Worm (Caenorhabditis elegans) whole organism, L1 larva: Measurements from ENCODE around the gene ZC239.21.

Experiments used
- C16A3.4 ChIP-seq: fragments of 150-350 bp; optimal IDR thresholded peaks from 2 replicates; lab custom pipeline; 2014; ENCODE audit warnings: missing biosample characterization, missing genetic modification characterization
- ama-1 ChIP-seq: fragments of 150-350 bp; optimal IDR thresholded peaks from 2 replicates; lab custom pipeline; 2014
- egl-27 ChIP-seq, 2 experiments: fragments of 150-350 bp in 1 of 2; sonication (generic microtip); optimal IDR thresholded peaks; 3 replicates each; lab custom pipeline; 2017 to 2018; ENCODE audit warnings: missing biosample characterization in 2 of 2, missing genetic modification characterization in 2 of 2, missing genetic modification reagents in 2 of 2
- fkh-10 ChIP-seq: sonication (generic microtip); optimal IDR thresholded peaks from 2 replicates; lab custom pipeline; 2017; ENCODE audit warnings: missing biosample characterization, missing genetic modification reagents, missing genetic modification characterization
- lin-13 ChIP-seq: fragments of 150-350 bp; optimal IDR thresholded peaks from 2 replicates; lab custom pipeline; 2014; ENCODE audit warnings: missing biosample characterization, missing genetic modification reagents, missing genetic modification characterization
- lin-15B ChIP-seq: fragments of 150-350 bp; sonication (generic microtip); optimal IDR thresholded peaks from 3 replicates; lab custom pipeline; 2014; ENCODE audit warnings: missing biosample characterization, missing genetic modification characterization
- lin-35 ChIP-seq, 2 experiments: fragments of 150-350 bp; optimal IDR thresholded peaks; 2 replicates each; lab custom pipeline; 2014; ENCODE audit warnings: missing biosample characterization in 2 of 2, missing genetic modification characterization in 2 of 2, missing genetic modification reagents in 2 of 2
- mab-9 ChIP-seq: fragments of 200-800 bp; sonication (Bioruptor generic); IDR thresholded peaks from 2 replicates; pipeline ENCODE4 v1.3.6; 2022; ENCODE audit warnings: missing genetic modification reagents, missing genetic modification characterization, missing compliant biosample characterization
- nhr-28 ChIP-seq: fragments of 150-350 bp; optimal IDR thresholded peaks from 2 replicates; lab custom pipeline; 2014; ENCODE audit warnings: missing biosample characterization, missing genetic modification characterization
- snpc-4 ChIP-seq: fragments of 150-350 bp; optimal IDR thresholded peaks from 2 replicates; lab custom pipeline; 2014; ENCODE audit warnings: missing biosample characterization, missing genetic modification characterization
- sptf-1 ChIP-seq: fragments of 150-350 bp; optimal IDR thresholded peaks from 2 replicates; lab custom pipeline; 2014; ENCODE audit warnings: missing biosample characterization, missing genetic modification characterization
- unc-62 ChIP-seq: fragments of 150-350 bp; optimal IDR thresholded peaks from 2 replicates; lab custom pipeline; 2014; ENCODE audit warnings: missing biosample characterization, missing genetic modification reagents, missing genetic modification characterization
- ztf-11 ChIP-seq, 2 experiments: sonication (generic microtip); optimal IDR thresholded peaks; 2 replicates each; lab custom pipeline; 2016 to 2017; ENCODE audit warnings: missing genetic modification characterization in 2 of 2, missing biosample characterization in 1 of 2, missing compliant biosample characterization in 1 of 2

DNA sequence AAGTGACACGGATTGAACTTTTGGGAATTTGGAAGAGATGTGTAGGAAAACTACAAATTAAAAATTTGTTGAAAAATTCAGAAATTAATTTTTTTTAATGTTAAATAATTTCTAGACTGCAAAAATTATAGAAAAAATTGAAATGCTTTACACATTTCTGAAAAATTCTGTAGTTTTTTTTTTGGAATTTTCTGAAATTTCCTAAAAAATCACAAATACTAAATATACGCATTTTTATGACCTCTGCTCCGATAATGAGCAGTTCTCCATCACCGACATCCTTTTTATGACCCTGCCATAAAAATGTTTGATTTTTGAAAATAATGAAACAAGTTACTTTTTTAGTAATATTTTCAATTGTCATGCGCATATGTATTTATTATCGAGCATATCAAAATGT lies 38.0 kb downstream of the ZC239.21 start:
- TF ChIP-seq ztf-11 (tag; optimal IDR thresholded peaks at IDR 0.05; lab: Kevin White, UChicago) (no peak), unc-62 (GFP tag; lab: Kevin White, UChicago) (no peak), lin-13 (GFP tag; lab: Kevin White, UChicago) (no peak), fkh-10 (GFP tag; lab: Kevin White, UChicago) (no peak), lin-35 (GFP tag; optimal IDR thresholded peaks at IDR 0.05; lab: Kevin White, UChicago) (no peak), egl-27 (tag; optimal IDR thresholded peaks at IDR 0.05; lab: Kevin White, UChicago) (no peak), snpc-4 (tag; lab: Kevin White, UChicago) (no peak), ama-1 (lab: Kevin White, UChicago) (no peak), nhr-28 (tag; lab: Kevin White, UChicago) (no peak), C16A3.4 (tag; lab: Kevin White, UChicago) (no peak), mab-9 (no peak), lin-15B (tag; lab: Kevin White, UChicago) (no peak), sptf-1 (tag; lab: Kevin White, UChicago) (no peak)
